Worm (Caenorhabditis elegans) whole organism, mixed stage, embryonic: ENCODE data around the gene cit-1.2.

ENCODE experiments used
- M03D4.4 ChIP-seq: sonication (generic microtip); optimal IDR thresholded peaks from 2 replicates; lab custom pipeline; 2017; ENCODE audit warnings: mild to moderate bottlenecking, missing genetic modification characterization, missing compliant biosample characterization
- bed-3 ChIP-seq: fragments of 200-800 bp; sonication (Bioruptor generic); optimal IDR thresholded peaks from 3 replicates; lab custom pipeline; 2018; ENCODE audit warnings: mild to moderate bottlenecking, missing genetic modification characterization, moderate library complexity, missing compliant biosample characterization
- blmp-1 ChIP-seq: fragments of 150-350 bp; optimal IDR thresholded peaks from 2 replicates; lab custom pipeline; 2014; ENCODE audit warnings: missing biosample characterization, missing genetic modification characterization
- ceh-39 ChIP-seq: fragments of 150-350 bp; optimal IDR thresholded peaks from 2 replicates; lab custom pipeline; 2014; ENCODE audit warnings: missing biosample characterization, missing genetic modification characterization
- ceh-43 ChIP-seq: fragments of 200-800 bp; sonication (Bioruptor generic); optimal IDR thresholded peaks from 2 replicates; lab custom pipeline; 2018; ENCODE audit warnings: mild to moderate bottlenecking, missing genetic modification characterization, moderate library complexity, missing compliant biosample characterization
- ceh-83 ChIP-seq: fragments of 200-800 bp; sonication (Bioruptor generic); optimal IDR thresholded peaks from 2 replicates; lab custom pipeline; 2018; ENCODE audit warnings: mild to moderate bottlenecking, missing genetic modification characterization, missing compliant biosample characterization
- ces-1 ChIP-seq: fragments of 150-350 bp; optimal IDR thresholded peaks from 2 replicates; lab custom pipeline; 2014; ENCODE audit warnings: missing biosample characterization, missing genetic modification reagents, missing genetic modification characterization
- cnd-1 ChIP-seq: fragments of 200-800 bp; sonication (Bioruptor generic); optimal IDR thresholded peaks from 2 replicates; lab custom pipeline; 2018; ENCODE audit warnings: mild to moderate bottlenecking, missing genetic modification characterization, missing compliant biosample characterization
- drap-1 ChIP-seq: fragments of 200-800 bp; sonication (Bioruptor generic); optimal IDR thresholded peaks from 3 replicates; lab custom pipeline; 2018; ENCODE audit warnings: mild to moderate bottlenecking, missing genetic modification characterization, missing compliant biosample characterization
- elt-1 ChIP-seq: sonication (generic microtip); optimal IDR thresholded peaks from 2 replicates; lab custom pipeline; 2017; ENCODE audit warnings: missing genetic modification characterization, mild to moderate bottlenecking, missing compliant biosample characterization, antibody characterized with exemption, moderate library complexity, borderline replicate concordance; ENCODE audit not compliant: insufficient read depth
- elt-3 ChIP-seq: fragments of 150-350 bp; optimal IDR thresholded peaks from 2 replicates; lab custom pipeline; 2014; ENCODE audit warnings: missing biosample characterization, missing genetic modification characterization
- flh-1 ChIP-seq: fragments of 200-800 bp; sonication (Bioruptor generic); optimal IDR thresholded peaks from 2 replicates; lab custom pipeline; 2018; ENCODE audit warnings: mild to moderate bottlenecking, missing genetic modification characterization, moderate library complexity, missing compliant biosample characterization
- ham-2 ChIP-seq: fragments of 200-800 bp; sonication (Bioruptor generic); optimal IDR thresholded peaks from 2 replicates; lab custom pipeline; 2018; ENCODE audit warnings: mild to moderate bottlenecking, missing genetic modification characterization, missing compliant biosample characterization
- hlh-1 ChIP-seq: fragments of 150-350 bp; optimal IDR thresholded peaks from 2 replicates; lab custom pipeline; 2014; ENCODE audit warnings: missing biosample characterization, missing genetic modification reagents, missing genetic modification characterization
- lin-13 ChIP-seq: fragments of 150-350 bp; optimal IDR thresholded peaks from 2 replicates; lab custom pipeline; 2014; ENCODE audit warnings: missing biosample characterization, missing genetic modification characterization
- lin-32 ChIP-seq: fragments of 200-800 bp; sonication (Bioruptor generic); optimal IDR thresholded peaks from 2 replicates; lab custom pipeline; 2018; ENCODE audit warnings: mild to moderate bottlenecking, missing genetic modification characterization, missing compliant biosample characterization
- lsy-2 ChIP-seq: fragments of 150-350 bp; optimal IDR thresholded peaks from 2 replicates; lab custom pipeline; 2014; ENCODE audit warnings: missing biosample characterization, missing genetic modification characterization
- mab-5 ChIP-seq: fragments of 150-350 bp; optimal IDR thresholded peaks from 2 replicates; lab custom pipeline; 2014; ENCODE audit warnings: missing biosample characterization, missing genetic modification characterization
- mep-1 ChIP-seq: fragments of 150-350 bp; optimal IDR thresholded peaks from 2 replicates; lab custom pipeline; 2017; ENCODE audit warnings: missing biosample characterization, missing genetic modification reagents, missing genetic modification characterization, inconsistent platforms
- mls-2 ChIP-seq: sonication (generic microtip); optimal IDR thresholded peaks from 2 replicates; lab custom pipeline; 2016; ENCODE audit warnings: mild to moderate bottlenecking, missing genetic modification characterization, moderate library complexity, missing compliant biosample characterization
- nhr-12 ChIP-seq: fragments of 150-350 bp; optimal IDR thresholded peaks from 2 replicates; lab custom pipeline; 2014; ENCODE audit warnings: missing biosample characterization, missing genetic modification characterization
- nhr-2 ChIP-seq: fragments of 150-350 bp; optimal IDR thresholded peaks from 2 replicates; lab custom pipeline; 2014; ENCODE audit warnings: missing biosample characterization, missing genetic modification characterization
- nhr-237 ChIP-seq: fragments of 150-350 bp; optimal IDR thresholded peaks from 2 replicates; lab custom pipeline; 2014; ENCODE audit warnings: missing biosample characterization, missing genetic modification characterization
- nhr-28 ChIP-seq: fragments of 150-350 bp; optimal IDR thresholded peaks from 2 replicates; lab custom pipeline; 2014; ENCODE audit warnings: missing biosample characterization, missing genetic modification characterization
- nhr-76 ChIP-seq: sonication (generic microtip); optimal IDR thresholded peaks from 2 replicates; lab custom pipeline; 2017; ENCODE audit warnings: missing biosample characterization, missing genetic modification characterization
- pha-4 ChIP-seq: fragments of 150-350 bp; optimal IDR thresholded peaks from 2 replicates; lab custom pipeline; 2018; ENCODE audit warnings: missing biosample characterization, missing genetic modification reagents, missing genetic modification characterization
- sem-2 ChIP-seq: fragments of 200-800 bp; sonication (Bioruptor generic); optimal IDR thresholded peaks from 2 replicates; lab custom pipeline; 2018; ENCODE audit warnings: mild to moderate bottlenecking, missing genetic modification characterization, missing compliant biosample characterization
- snpc-4 ChIP-seq: fragments of 150-350 bp; optimal IDR thresholded peaks from 2 replicates; lab custom pipeline; 2014; ENCODE audit warnings: missing biosample characterization, missing genetic modification characterization
- sptf-1 ChIP-seq: sonication (generic microtip); optimal IDR thresholded peaks from 2 replicates; lab custom pipeline; 2017; ENCODE audit warnings: mild to moderate bottlenecking, missing genetic modification characterization, moderate library complexity, missing compliant biosample characterization
- tbx-8 ChIP-seq: fragments of 200-800 bp; sonication (Bioruptor generic); optimal IDR thresholded peaks from 2 replicates; lab custom pipeline; 2018; ENCODE audit warnings: mild to moderate bottlenecking, missing genetic modification characterization, moderate library complexity, missing compliant biosample characterization
- unc-120 ChIP-seq: sonication (generic microtip); optimal IDR thresholded peaks from 2 replicates; lab custom pipeline; 2017; ENCODE audit warnings: missing genetic modification characterization, missing compliant biosample characterization; ENCODE audit not compliant: poor library complexity, severe bottlenecking
- unc-39 ChIP-seq: fragments of 150-350 bp; optimal IDR thresholded peaks from 2 replicates; lab custom pipeline; 2014; ENCODE audit warnings: missing biosample characterization, missing genetic modification characterization
- unc-62 ChIP-seq: fragments of 150-350 bp; optimal IDR thresholded peaks from 2 replicates; lab custom pipeline; 2014; ENCODE audit warnings: missing biosample characterization, missing genetic modification reagents, missing genetic modification characterization
- zip-8 ChIP-seq: fragments of 150-350 bp; optimal IDR thresholded peaks from 2 replicates; lab custom pipeline; 2014; ENCODE audit warnings: missing biosample characterization, missing genetic modification characterization
- ztf-11 ChIP-seq: fragments of 150-350 bp; optimal IDR thresholded peaks from 2 replicates; lab custom pipeline; 2014; ENCODE audit warnings: missing biosample characterization, missing genetic modification characterization

The cit-1.2 gene

DNA sequence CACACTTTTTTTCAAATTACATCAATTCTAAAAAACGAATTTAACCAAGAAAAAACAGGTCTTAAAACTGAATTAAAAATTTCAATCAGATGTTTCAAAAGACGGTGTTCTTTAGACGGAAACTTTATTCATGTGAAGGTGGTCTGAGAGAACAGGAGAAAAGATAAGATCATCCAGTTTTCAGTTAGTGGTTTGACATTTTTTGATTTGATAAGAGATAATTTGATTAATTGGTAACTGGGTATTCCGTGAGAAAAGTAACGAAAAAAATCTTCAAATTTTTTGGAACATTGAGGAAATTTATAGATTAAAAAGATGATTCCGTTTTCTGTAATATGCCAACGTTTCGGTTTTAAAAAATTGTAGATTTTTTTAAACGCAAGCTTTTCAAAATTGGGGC is 25.9 kb downstream of the cit-1.2 start:
- no peak for TF ChIP-seq unc-120
- TF ChIP-seq, all 35 proteins: peak for 0

DNA sequence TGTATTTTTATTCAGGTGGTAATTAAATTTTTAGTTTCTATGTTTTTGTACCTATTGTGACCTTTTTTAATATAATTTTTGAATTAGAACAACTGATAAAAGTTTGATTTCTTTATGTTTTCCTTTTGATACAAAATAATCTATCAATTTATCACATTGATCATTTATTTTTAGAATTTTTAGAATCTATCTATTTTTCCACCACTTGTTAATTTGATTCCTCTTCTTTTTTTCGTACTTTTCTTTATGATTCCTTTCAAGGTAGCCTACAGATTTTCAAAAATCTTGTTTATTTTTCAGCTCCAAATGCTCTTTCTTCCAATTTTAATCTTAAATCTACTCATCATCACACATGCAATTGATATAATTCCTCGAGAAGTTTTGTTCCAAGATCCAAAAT is 27.4 kb downstream of the cit-1.2 start, which contains the start of gene dpf-6:
Gene dpf-6 (plus strand): TSS at position 301 of the 400 bp plus-strand sequence.
- TF ChIP-seq flh-1 (GFP tag; lab: Kevin White, UChicago) (no peak), unc-120 (no peak), mab-5 (tag; lab: Kevin White, UChicago) (no peak), drap-1 (GFP tag; lab: Kevin White, UChicago) (no peak), elt-1 (tag; lab: Kevin White, UChicago) (no peak), ztf-11 (no peak), ceh-39 (no peak), blmp-1 (tag; lab: Kevin White, UChicago) (no peak), lsy-2 (tag; lab: Kevin White, UChicago) (no peak), nhr-2 (tag; lab: Kevin White, UChicago) (no peak), sem-2 (GFP tag; lab: Kevin White, UChicago) (no peak), nhr-12 (no peak), pha-4 (no peak), mep-1 (tag; lab: Kevin White, UChicago) (no peak), sptf-1 (no peak), nhr-237 (tag; lab: Kevin White, UChicago) (no peak), ceh-83 (no peak), zip-8 (tag; lab: Kevin White, UChicago) (no peak)

DNA sequence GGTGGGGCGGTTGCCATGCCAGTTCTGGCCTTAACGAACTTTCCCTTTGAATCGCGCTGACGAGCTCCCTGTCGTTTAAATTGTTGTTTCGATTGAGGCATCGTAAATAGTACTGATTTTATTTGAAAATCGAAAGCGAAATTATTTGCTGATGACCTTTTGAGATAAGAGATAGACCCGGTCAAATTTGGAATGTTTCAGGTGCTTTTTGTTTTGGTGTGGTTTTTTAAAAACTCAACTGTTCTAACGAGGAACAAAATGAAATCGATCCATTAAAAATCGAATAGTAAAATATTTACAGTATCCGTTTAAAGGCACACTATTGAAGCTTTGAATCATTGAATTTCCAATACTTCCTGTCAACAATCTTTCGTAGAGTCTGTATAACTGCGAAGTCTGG is 32.2 kb downstream of the cit-1.2 start, which contains the start of gene K12H4.6:
Gene K12H4.6 (minus strand): TSS at position 101 of the 400 bp plus-strand sequence.
- TF ChIP-seq ceh-43 (no peak), M03D4.4 (no peak), tbx-8 (GFP tag; lab: Kevin White, UChicago) (no peak), ces-1 (GFP tag; lab: Kevin White, UChicago) (no peak), unc-120 (no peak), zip-8 (tag; lab: Kevin White, UChicago) (no peak), nhr-12 (no peak), unc-62 (GFP tag; lab: Kevin White, UChicago) (no peak), lin-13 (tag; lab: Kevin White, UChicago) (no peak), ceh-83 (no peak), sem-2 (GFP tag; lab: Kevin White, UChicago) (no peak), lsy-2 (tag; lab: Kevin White, UChicago) (no peak), nhr-2 (tag; lab: Kevin White, UChicago) (no peak), nhr-237 (tag; lab: Kevin White, UChicago) (no peak), nhr-76 (tag; lab: Kevin White, UChicago) (no peak), mab-5 (tag; lab: Kevin White, UChicago) (no peak), snpc-4 (no peak)

DNA sequence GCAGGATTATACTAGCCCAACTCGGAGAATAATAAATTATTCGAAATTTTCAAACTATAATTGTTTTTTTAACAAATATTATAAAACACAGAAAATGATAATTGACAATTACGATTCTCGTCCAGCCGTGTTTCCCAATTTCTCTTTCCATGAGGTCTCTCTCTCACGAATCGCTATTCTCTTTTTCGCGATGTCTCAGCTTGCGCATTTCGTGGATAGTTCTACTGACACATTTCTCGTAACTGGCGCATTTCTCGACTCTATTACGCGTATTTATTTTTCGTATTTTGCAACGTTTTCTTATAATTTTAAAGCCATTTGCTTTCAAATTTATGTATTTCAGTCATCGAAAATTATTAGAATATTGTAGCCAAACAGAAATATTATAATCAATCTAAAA is 33.2 kb downstream of the cit-1.2 start:
- no peak for TF ChIP-seq zip-8 (tag; lab: Kevin White, UChicago)
- peak; percentile 99 for TF ChIP-seq unc-120
- peak; percentile 67 for TF ChIP-seq blmp-1 (tag; lab: Kevin White, UChicago)
- peak; percentile 100 for TF ChIP-seq mls-2
- peak; percentile 67 for TF ChIP-seq unc-39 (tag; lab: Kevin White, UChicago)
- peak; percentile 68 for TF ChIP-seq mab-5 (tag; lab: Kevin White, UChicago)
- TF ChIP-seq unc-62 (GFP tag; lab: Kevin White, UChicago): peak; percentile 94
- peak; percentile 98 for TF ChIP-seq bed-3
- peak; percentile 22 for TF ChIP-seq nhr-2 (tag; lab: Kevin White, UChicago)
- peak; percentile 90 for TF ChIP-seq ceh-39
- no peak for TF ChIP-seq snpc-4
- peak; percentile 99 for TF ChIP-seq cnd-1
- TF ChIP-seq mep-1 (tag; lab: Kevin White, UChicago): peak; percentile 100
- TF ChIP-seq flh-1 (GFP tag; lab: Kevin White, UChicago): peak; percentile 96
- peak; percentile 99 for TF ChIP-seq ceh-83
- TF ChIP-seq nhr-28 (tag; lab: Kevin White, UChicago): peak; percentile 94
- peak; percentile 90 for TF ChIP-seq ces-1 (GFP tag; lab: Kevin White, UChicago)
- peak; percentile 55 for TF ChIP-seq nhr-12
- TF ChIP-seq sptf-1: peak; percentile 100
- TF ChIP-seq nhr-76 (tag; lab: Kevin White, UChicago): no peak
- TF ChIP-seq ham-2: peak; percentile 98
- peak; percentile 99 for TF ChIP-seq M03D4.4
- peak; percentile 99 for TF ChIP-seq nhr-237 (tag; lab: Kevin White, UChicago)
- TF ChIP-seq elt-3 (tag; lab: Kevin White, UChicago): peak; percentile 87
- TF ChIP-seq hlh-1 (tag; lab: Kevin White, UChicago): peak; percentile 88
- peak; percentile 100 for TF ChIP-seq drap-1 (GFP tag; lab: Kevin White, UChicago)
- TF ChIP-seq tbx-8 (GFP tag; lab: Kevin White, UChicago): peak; percentile 99
- peak; percentile 94 for TF ChIP-seq ztf-11
- TF ChIP-seq elt-1 (tag; lab: Kevin White, UChicago): peak; percentile 56
- peak; percentile 100 for TF ChIP-seq lin-32 (GFP tag; lab: Kevin White, UChicago)
- peak; percentile 93 for TF ChIP-seq lsy-2 (tag; lab: Kevin White, UChicago)
- TF ChIP-seq pha-4: peak; percentile 98
- peak; percentile 99 for TF ChIP-seq lin-13 (tag; lab: Kevin White, UChicago)
- TF ChIP-seq ceh-43: peak; percentile 98
- peak; percentile 97 for TF ChIP-seq sem-2 (GFP tag; lab: Kevin White, UChicago)
- TF ChIP-seq, all 35 proteins: peak for 32
